Worm (Caenorhabditis elegans) whole organism, young adult: Measurements from ENCODE around the gene F23D12.4.

Experiments
- D2030.7 ChIP-seq: fragments of 200-800 bp; sonication (Bioruptor generic); IDR thresholded peaks from 2 replicates; pipeline ENCODE4 v1.3.6; 2022; ENCODE audit warnings: missing genetic modification reagents, missing genetic modification characterization, missing compliant biosample characterization
- F10E7.11 ChIP-seq: sonication (generic microtip); optimal IDR thresholded peaks from 2 replicates; lab custom pipeline; 2017; ENCODE audit warnings: mild to moderate bottlenecking, missing genetic modification characterization, moderate library complexity, missing compliant biosample characterization
- F22D6.2 ChIP-seq: sonication (generic microtip); optimal IDR thresholded peaks from 2 replicates; lab custom pipeline; 2016; ENCODE audit warnings: mild to moderate bottlenecking, missing genetic modification characterization, missing compliant biosample characterization
- F52B5.7 ChIP-seq: sonication (generic microtip); optimal IDR thresholded peaks from 2 replicates; lab custom pipeline; 2016; ENCODE audit warnings: mild to moderate bottlenecking, missing genetic modification characterization, missing compliant biosample characterization
- F57A8.1 ChIP-seq: fragments of 200-800 bp; sonication (Bioruptor generic); optimal IDR thresholded peaks from 2 replicates; lab custom pipeline; 2018; ENCODE audit warnings: mild to moderate bottlenecking, missing genetic modification characterization, moderate library complexity, missing compliant biosample characterization
- T07F8.4 ChIP-seq: sonication (generic microtip); optimal IDR thresholded peaks from 2 replicates; lab custom pipeline; 2016; ENCODE audit warnings: mild to moderate bottlenecking, missing genetic modification characterization, moderate library complexity, missing compliant biosample characterization
- Y53F4B.3 ChIP-seq: fragments of 200-800 bp; sonication (Bioruptor generic); IDR thresholded peaks from 2 replicates; pipeline ENCODE4 v1.3.6; 2022; ENCODE audit warnings: missing genetic modification reagents, missing genetic modification characterization, missing compliant biosample characterization
- Y53G8AR.9 ChIP-seq: fragments of 200-800 bp; sonication (Bioruptor generic); conservative IDR thresholded peaks from 2 replicates; pipeline ENCODE4 v1.3.6; 2022; ENCODE audit warnings: missing genetic modification reagents, missing genetic modification characterization, missing compliant biosample characterization
- Y79H2A.3 ChIP-seq: fragments of 200-800 bp; sonication (Bioruptor generic); conservative IDR thresholded peaks from 2 replicates; pipeline ENCODE4 v1.3.6; 2022; ENCODE audit warnings: missing genetic modification reagents, missing genetic modification characterization, missing compliant biosample characterization
- atf-7 ChIP-seq: sonication (generic microtip); optimal IDR thresholded peaks from 2 replicates; lab custom pipeline; 2017; ENCODE audit warnings: mild to moderate bottlenecking, missing genetic modification characterization, missing compliant biosample characterization
- bed-1 ChIP-seq: fragments of 200-800 bp; sonication (Bioruptor generic); IDR thresholded peaks from 2 replicates; pipeline ENCODE4 v1.3.6; 2022; ENCODE audit warnings: missing genetic modification reagents, missing genetic modification characterization, missing compliant biosample characterization
- bed-2 ChIP-seq: fragments of 200-800 bp; sonication (Bioruptor generic); IDR thresholded peaks from 2 replicates; pipeline ENCODE4 v1.3.6; 2022; ENCODE audit warnings: missing genetic modification reagents, missing genetic modification characterization, missing compliant biosample characterization
- ccch-3 ChIP-seq: fragments of 200-800 bp; sonication (Bioruptor generic); optimal IDR thresholded peaks from 2 replicates; lab custom pipeline; 2018; ENCODE audit warnings: mild to moderate bottlenecking, missing genetic modification characterization, missing compliant biosample characterization
- cebp-1 ChIP-seq, 2 experiments: fragments of 200-800 bp in 1 of 2; sonication (Bioruptor generic) in 1 of 2; sonication (generic microtip) in 1 of 2; IDR thresholded peaks in 1 of 2; optimal IDR thresholded peaks in 1 of 2; 2 replicates each; pipeline versions ENCODE4 v1.3.6 to Lab custom; 2017 to 2022; ENCODE audit warnings: missing compliant biosample characterization in 2 of 2, missing genetic modification characterization in 2 of 2, mild to moderate bottlenecking in 1 of 2, missing genetic modification reagents in 1 of 2, moderate library complexity in 1 of 2
- cebp-2 ChIP-seq: fragments of 200-800 bp; sonication (Bioruptor generic); IDR thresholded peaks from 2 replicates; pipeline ENCODE4 v1.3.6; 2022; ENCODE audit warnings: missing genetic modification characterization, missing compliant biosample characterization
- ceh-79 ChIP-seq: sonication (generic microtip); optimal IDR thresholded peaks from 2 replicates; lab custom pipeline; 2017; ENCODE audit warnings: mild to moderate bottlenecking, missing genetic modification characterization, missing compliant biosample characterization
- ceh-91 ChIP-seq: fragments of 200-800 bp; sonication (Bioruptor generic); IDR thresholded peaks from 2 replicates; pipeline ENCODE4 v1.3.6; 2022; ENCODE audit warnings: missing genetic modification reagents, missing genetic modification characterization, missing compliant biosample characterization
- dpff-1 ChIP-seq: sonication (generic microtip); optimal IDR thresholded peaks from 2 replicates; lab custom pipeline; 2017; ENCODE audit warnings: mild to moderate bottlenecking, missing genetic modification characterization, missing compliant biosample characterization
- egl-44 ChIP-seq: fragments of 200-800 bp; sonication (Bioruptor generic); IDR thresholded peaks from 2 replicates; pipeline ENCODE4 v1.3.6; 2022; ENCODE audit warnings: missing genetic modification reagents, missing genetic modification characterization, missing compliant biosample characterization
- egrh-3 ChIP-seq: fragments of 200-800 bp; sonication (Bioruptor generic); IDR thresholded peaks from 2 replicates; pipeline ENCODE4 v1.3.6; 2022; ENCODE audit warnings: missing genetic modification reagents, missing genetic modification characterization, missing compliant biosample characterization
- ets-4 ChIP-seq: fragments of 200-800 bp; sonication (Bioruptor generic); optimal IDR thresholded peaks from 2 replicates; lab custom pipeline; 2018; ENCODE audit warnings: mild to moderate bottlenecking, missing genetic modification characterization, missing compliant biosample characterization
- fkh-3 ChIP-seq: sonication (generic microtip); optimal IDR thresholded peaks from 2 replicates; lab custom pipeline; 2016; ENCODE audit warnings: mild to moderate bottlenecking, missing genetic modification characterization, missing compliant biosample characterization
- him-1 ChIP-seq: sonication (generic microtip); optimal IDR thresholded peaks from 2 replicates; lab custom pipeline; 2016; ENCODE audit warnings: missing genotype, missing genetic modification reagents, missing genetic modification characterization, missing compliant biosample characterization
- hsf-1 ChIP-seq: fragments of 200-800 bp; sonication (Bioruptor generic); IDR thresholded peaks from 2 replicates; pipeline ENCODE4 v1.3.6; 2022; ENCODE audit warnings: missing genetic modification reagents, missing genetic modification characterization, missing compliant biosample characterization
- lag-1 ChIP-seq: fragments of 200-800 bp; sonication (Bioruptor generic); IDR thresholded peaks from 2 replicates; pipeline ENCODE4 v1.3.6; 2022; ENCODE audit warnings: missing genetic modification reagents, missing genetic modification characterization, missing compliant biosample characterization
- let-607 ChIP-seq, 2 experiments: fragments of 200-800 bp in 1 of 2; sonication (Bioruptor generic) in 1 of 2; sonication (generic microtip) in 1 of 2; optimal IDR thresholded peaks; 2 replicates each; lab custom pipeline; 2016 to 2018; ENCODE audit warnings: mild to moderate bottlenecking in 2 of 2, missing compliant biosample characterization in 2 of 2, missing genetic modification characterization in 2 of 2, moderate library complexity in 2 of 2, missing genotype in 1 of 2
- lin-35 ChIP-seq, 3 experiments: fragments of 150-350 bp in 2 of 3; sonication (generic microtip) in 1 of 3; optimal IDR thresholded peaks; 2 replicates each; lab custom pipeline; 2014 to 2018; ENCODE audit warnings: missing biosample characterization in 3 of 3, missing genetic modification characterization in 3 of 3, missing genetic modification reagents in 3 of 3
- lin-54 ChIP-seq: fragments of 200-800 bp; sonication (Bioruptor generic); optimal IDR thresholded peaks from 2 replicates; lab custom pipeline; 2018; ENCODE audit warnings: mild to moderate bottlenecking, missing genetic modification characterization, missing compliant biosample characterization
- lsl-1 ChIP-seq: fragments of 200-800 bp; sonication (Bioruptor generic); optimal IDR thresholded peaks from 2 replicates; lab custom pipeline; 2018; ENCODE audit warnings: mild to moderate bottlenecking, missing genetic modification characterization, moderate library complexity, missing compliant biosample characterization
- lsy-27 ChIP-seq: sonication (generic microtip); optimal IDR thresholded peaks from 2 replicates; lab custom pipeline; 2017; ENCODE audit warnings: missing genetic modification characterization, mild to moderate bottlenecking, missing compliant biosample characterization, antibody characterized with exemption, missing genotype, borderline replicate concordance; ENCODE audit not compliant: insufficient read depth
- mcd-1 ChIP-seq: fragments of 200-800 bp; sonication (Bioruptor generic); IDR thresholded peaks from 2 replicates; pipeline ENCODE4 v1.3.6; 2022; ENCODE audit warnings: missing genetic modification reagents, missing genetic modification characterization, missing compliant biosample characterization
- mel-28 ChIP-seq: sonication (generic microtip); optimal IDR thresholded peaks from 2 replicates; lab custom pipeline; 2016; ENCODE audit warnings: borderline replicate concordance, mild to moderate bottlenecking, missing genetic modification characterization, missing compliant biosample characterization
- mes-4 ChIP-seq: sonication (generic microtip); optimal IDR thresholded peaks from 2 replicates; lab custom pipeline; 2016; ENCODE audit warnings: missing genotype, missing genetic modification characterization, missing compliant biosample characterization
- nfyb-1 ChIP-seq: fragments of 200-800 bp; sonication (Bioruptor generic); IDR thresholded peaks from 2 replicates; pipeline ENCODE4 v1.3.6; 2022; ENCODE audit warnings: missing genetic modification reagents, missing genetic modification characterization, missing compliant biosample characterization
- nhr-120 ChIP-seq: fragments of 200-800 bp; sonication (Bioruptor generic); IDR thresholded peaks from 2 replicates; pipeline ENCODE4 v1.3.6; 2022; ENCODE audit warnings: missing genetic modification characterization, missing compliant biosample characterization
- nhr-179 ChIP-seq: sonication (generic microtip); optimal IDR thresholded peaks from 2 replicates; lab custom pipeline; 2016; ENCODE audit warnings: mild to moderate bottlenecking, missing genetic modification characterization, missing compliant biosample characterization
- rpc-1 ChIP-seq, 2 experiments: fragments of 150-350 bp in 1 of 2; sonication (generic microtip) in 1 of 2; optimal IDR thresholded peaks; 2 replicates each; lab custom pipeline; 2014 to 2018; ENCODE audit warnings: missing biosample characterization in 1 of 2, missing genetic modification characterization in 1 of 2, missing genetic modification reagents in 1 of 2, missing genotype in 1 of 2
- snpc-1.1 ChIP-seq: sonication (generic microtip); optimal IDR thresholded peaks from 2 replicates; lab custom pipeline; 2017; ENCODE audit warnings: missing genetic modification characterization, mild to moderate bottlenecking, missing compliant biosample characterization, antibody characterized with exemption, moderate library complexity, missing genotype, missing genetic modification reagents; ENCODE audit not compliant: insufficient read depth
- snpc-1.3 ChIP-seq: sonication (generic microtip); optimal IDR thresholded peaks from 2 replicates; lab custom pipeline; 2017; ENCODE audit warnings: missing genetic modification characterization, mild to moderate bottlenecking, missing compliant biosample characterization, antibody characterized with exemption, moderate library complexity, missing genotype, missing genetic modification reagents; ENCODE audit not compliant: insufficient read depth
- tbp1 ChIP-seq: fragments of 200-800 bp; sonication (Bioruptor generic); optimal IDR thresholded peaks from 2 replicates; lab custom pipeline; 2018; ENCODE audit warnings: mild to moderate bottlenecking, missing genetic modification characterization, missing compliant biosample characterization
- unc-130 ChIP-seq: sonication (generic microtip); optimal IDR thresholded peaks from 2 replicates; lab custom pipeline; 2016; ENCODE audit warnings: missing genetic modification reagents, missing genetic modification characterization, missing compliant biosample characterization
- zfh-2 ChIP-seq: fragments of 200-800 bp; sonication (Bioruptor generic); conservative IDR thresholded peaks from 2 replicates; pipeline ENCODE4 v1.3.6; 2022; ENCODE audit warnings: missing genetic modification reagents, missing genetic modification characterization, missing compliant biosample characterization
- ztf-18 ChIP-seq: sonication (generic microtip); optimal IDR thresholded peaks from 2 replicates; lab custom pipeline; 2016; ENCODE audit warnings: missing genotype, mild to moderate bottlenecking, missing genetic modification characterization, missing compliant biosample characterization
- ztf-28 ChIP-seq: fragments of 200-800 bp; sonication (Bioruptor generic); IDR thresholded peaks from 2 replicates; pipeline ENCODE4 v1.3.6; 2022; ENCODE audit warnings: missing genetic modification reagents, missing genetic modification characterization, missing compliant biosample characterization
- ztf-6 ChIP-seq: fragments of 200-800 bp; sonication (Bioruptor generic); IDR thresholded peaks from 2 replicates; pipeline ENCODE4 v1.3.6; 2022; ENCODE audit warnings: missing genetic modification reagents, missing genetic modification characterization, missing compliant biosample characterization

Gene F23D12.4

ce11 chrX:14478743-14479428, 34.1 kb downstream of the F23D12.4 start, which contains the start of gene M163.11 (continued):
- TF ChIP-seq lin-54 (GFP tag; lab: Kevin White, UChicago) = peak; percentile 46
- TF ChIP-seq bed-2 = no peak
- TF ChIP-seq ets-4 (GFP tag; lab: Kevin White, UChicago) = no peak
- TF ChIP-seq cebp-2 (GFP tag; lab: Robert Waterston, UW) = 0 out of 2 replicates have a peak, but pooled peaks have one; percentile 77
- no peak for TF ChIP-seq zfh-2 (GFP tag; lab: Robert Waterston, UW)
- TF ChIP-seq Y53G8AR.9 = no peak
- no peak for TF ChIP-seq lsl-1 (GFP tag; lab: Kevin White, UChicago)
- TF ChIP-seq ztf-6 (GFP tag; lab: Robert Waterston, UW) = 0 out of 2 replicates have a peak, but pooled peaks have one; percentile 13
- TF ChIP-seq Y79H2A.3 (GFP tag; lab: Robert Waterston, UW) = no peak
- no peak for TF ChIP-seq ceh-79 (tag; lab: Kevin White, UChicago)
- no peak for TF ChIP-seq unc-130 (GFP tag; lab: Kevin White, UChicago)
- TF ChIP-seq F10E7.11 (tag; lab: Kevin White, UChicago) = no peak
- TF ChIP-seq ceh-91 (GFP tag; lab: Robert Waterston, UW) = no peak
- 0 out of 2 replicates have a peak, but pooled peaks have one; percentile 22 for TF ChIP-seq cebp-1 (GFP tag; IDR thresholded peaks at IDR 0.05; lab: Robert Waterston, UW)
- peak; percentile 17 for TF ChIP-seq cebp-1 (tag; optimal IDR thresholded peaks at IDR 0.05; lab: Kevin White, UChicago)
- TF ChIP-seq F22D6.2 (tag; lab: Kevin White, UChicago) = no peak
- peak; percentile 69 for TF ChIP-seq D2030.7
- TF ChIP-seq egl-44 (GFP tag; lab: Robert Waterston, UW) = 0 out of 2 replicates have a peak, but pooled peaks have one; percentile 46
- peak; percentile 30 to 37 for TF ChIP-seq let-607 (tag; optimal IDR thresholded peaks at IDR 0.05; lab: Kevin White, UChicago)
- peak; percentile 91 for TF ChIP-seq tbp1 (GFP tag; lab: Kevin White, UChicago)
- peak; percentile 56 for TF ChIP-seq lsy-27
- TF ChIP-seq mel-28 (tag; lab: Kevin White, UChicago) = no peak
- TF ChIP-seq hsf-1 (GFP tag; lab: Robert Waterston, UW) = no peak
- TF ChIP-seq ztf-28 (GFP tag; lab: Robert Waterston, UW) = no peak
- peak in 1 of 3 experiments; percentile 62 for TF ChIP-seq lin-35 (GFP tag; optimal IDR thresholded peaks at IDR 0.05; lab: Kevin White, UChicago)
- TF ChIP-seq T07F8.4 (tag; lab: Kevin White, UChicago) = peak; percentile 58
- no peak for TF ChIP-seq nhr-120
- peak; percentile 63 for TF ChIP-seq snpc-1.3
- TF ChIP-seq nfyb-1 (GFP tag; lab: Robert Waterston, UW) = peak; percentile 82
- TF ChIP-seq egrh-3 = no peak
- no peak for TF ChIP-seq fkh-3 (tag; lab: Kevin White, UChicago)
- peak; percentile 85 for TF ChIP-seq rpc-1 (optimal IDR thresholded peaks at IDR 0.05; lab: Kevin White, UChicago)
- TF ChIP-seq rpc-1 (tag; optimal IDR thresholded peaks at IDR 0.05; lab: Kevin White, UChicago) = peak; percentile 92
- peak; percentile 75 for TF ChIP-seq ztf-18 (tag; lab: Kevin White, UChicago)
- TF ChIP-seq Y53F4B.3 (GFP tag; lab: Robert Waterston, UW) = no peak
- TF ChIP-seq atf-7 (tag; lab: Kevin White, UChicago) = no peak
- TF ChIP-seq F52B5.7 = no peak
- TF ChIP-seq nhr-179 (tag; lab: Kevin White, UChicago) = no peak
- TF ChIP-seq him-1 (tag; lab: Kevin White, UChicago) = peak; percentile 14
- no peak for TF ChIP-seq lag-1 (GFP tag; lab: Robert Waterston, UW)
- no peak for TF ChIP-seq dpff-1 (tag; lab: Kevin White, UChicago)
- no peak for TF ChIP-seq bed-1 (GFP tag; lab: Robert Waterston, UW)
- peak; percentile 71 for TF ChIP-seq snpc-1.1 (tag; lab: Kevin White, UChicago)
- no peak for TF ChIP-seq ccch-3 (GFP tag; lab: Kevin White, UChicago)
- no peak for TF ChIP-seq F57A8.1 (GFP tag; lab: Kevin White, UChicago)
- no peak for TF ChIP-seq mcd-1 (GFP tag; lab: Robert Waterston, UW)
- TF ChIP-seq mes-4 = peak; percentile 61
